Worm (Caenorhabditis elegans): ENCODE data around the gene C07G1.6.

- no peak for TF ChIP-seq lsl-1 (GFP tag; optimal IDR thresholded peaks at IDR 0.05)
- no peak for TF ChIP-seq K12H6.12 (tag; optimal IDR thresholded peaks at IDR 0.05)
- no peak for TF ChIP-seq unc-62 (GFP tag; optimal IDR thresholded peaks at IDR 0.05)
Measured at ce11 chrIV:8235114-8235686, 25.0 kb upstream of the C07G1.6 start.
